Fruit fly (Drosophila melanogaster) whole organism, embryonic: ENCODE results near the gene CG11350.

Source experiments
- Antp ChIP-seq: fragments of 200-800 bp; sonication (Bioruptor generic); optimal IDR thresholded peaks from 3 replicates; lab custom pipeline; 2016; ENCODE audit warnings: missing biosample characterization, missing genetic modification characterization
- CG10366 ChIP-seq: fragments of 200-800 bp; sonication (Bioruptor generic); IDR thresholded peaks from 2 replicates; pipeline ENCODE4 v1.3.6; 2022; ENCODE audit warnings: missing biosample characterization, missing genetic modification characterization
- CG11093 ChIP-seq: fragments of 200-800 bp; sonication (Bioruptor generic); IDR thresholded peaks from 3 replicates; pipeline ENCODE4 v1.3.6; 2022; ENCODE audit warnings: missing biosample characterization, missing genetic modification characterization
- CG11398 ChIP-seq: fragments of 200-800 bp; sonication (Bioruptor generic); optimal IDR thresholded peaks from 2 replicates; lab custom pipeline; 2016; ENCODE audit warnings: missing biosample characterization, missing genetic modification characterization
- CG12659 ChIP-seq: fragments of 200-800 bp; sonication (Bioruptor generic); optimal IDR thresholded peaks from 3 replicates; lab custom pipeline; 2017; ENCODE audit warnings: mild to moderate bottlenecking, missing biosample characterization, missing genetic modification reagents, missing genetic modification characterization
- CG15011 ChIP-seq: fragments of 200-800 bp; sonication (Bioruptor generic); optimal IDR thresholded peaks from 3 replicates; lab custom pipeline; 2018; ENCODE audit warnings: missing biosample characterization, mild to moderate bottlenecking, missing genetic modification characterization
- CG15696 ChIP-seq: fragments of 200-800 bp; sonication (Bioruptor generic); optimal IDR thresholded peaks from 2 replicates; lab custom pipeline; 2019; ENCODE audit warnings: missing biosample characterization, mild to moderate bottlenecking, missing genetic modification characterization, moderate library complexity
- CG1647 ChIP-seq: fragments of 200-800 bp; sonication (Bioruptor generic); optimal IDR thresholded peaks from 3 replicates; lab custom pipeline; 2016; ENCODE audit warnings: missing biosample characterization, missing genetic modification characterization
- CG17359 ChIP-seq: fragments of 200-800 bp; sonication (Bioruptor generic); optimal IDR thresholded peaks from 3 replicates; lab custom pipeline; 2018; ENCODE audit warnings: missing biosample characterization, mild to moderate bottlenecking, missing genetic modification characterization, moderate library complexity
- CG17385 ChIP-seq: fragments of 200-800 bp; sonication (Bioruptor generic); optimal IDR thresholded peaks from 3 replicates; lab custom pipeline; 2018; ENCODE audit warnings: missing biosample characterization, mild to moderate bottlenecking, missing genetic modification characterization
- CG2116 ChIP-seq: fragments of 200-800 bp; sonication (Bioruptor generic); optimal IDR thresholded peaks from 3 replicates; lab custom pipeline; 2018; ENCODE audit warnings: missing biosample characterization, mild to moderate bottlenecking, missing genetic modification characterization
- CG2202 ChIP-seq: fragments of 200-800 bp; sonication (Bioruptor generic); optimal IDR thresholded peaks from 2 replicates; lab custom pipeline; 2018; ENCODE audit warnings: missing biosample characterization, mild to moderate bottlenecking, missing genetic modification characterization
- CG2889 ChIP-seq: fragments of 200-800 bp; sonication (Bioruptor generic); IDR thresholded peaks from 3 replicates; pipeline ENCODE4 v1.3.6; 2022; ENCODE audit warnings: missing biosample characterization, missing genetic modification characterization
- CG31388 ChIP-seq: fragments of 200-800 bp; sonication (Bioruptor generic); optimal IDR thresholded peaks from 2 replicates; lab custom pipeline; 2016; ENCODE audit warnings: missing biosample characterization, missing genetic modification characterization
- CG5953 ChIP-seq: fragments of 200-800 bp; sonication (Bioruptor generic); IDR thresholded peaks from 2 replicates; pipeline ENCODE4 v1.3.6; 2022; ENCODE audit warnings: missing biosample characterization, missing genetic modification characterization
- CG6272 ChIP-seq: fragments of 200-800 bp; sonication (Bioruptor generic); IDR thresholded peaks from 2 replicates; pipeline ENCODE4 v1.3.6; 2022; ENCODE audit warnings: missing biosample characterization, missing genetic modification characterization
- CG6765 ChIP-seq: fragments of 200-800 bp; sonication (Bioruptor generic); optimal IDR thresholded peaks from 3 replicates; lab custom pipeline; 2017; ENCODE audit warnings: missing biosample characterization, mild to moderate bottlenecking, missing genetic modification characterization
- CG8388 ChIP-seq: fragments of 200-800 bp; sonication (Bioruptor generic); optimal IDR thresholded peaks from 2 replicates; lab custom pipeline; 2019; ENCODE audit warnings: missing biosample characterization, mild to moderate bottlenecking, missing genetic modification characterization, moderate library complexity
- CG8478 ChIP-seq: fragments of >200 bp; optimal IDR thresholded peaks from 2 replicates; lab custom pipeline; 2018
- CG9876 ChIP-seq: fragments of 200-800 bp; sonication (Bioruptor generic); optimal IDR thresholded peaks from 2 replicates; lab custom pipeline; 2016; ENCODE audit warnings: missing biosample characterization, missing genetic modification characterization
- Dll ChIP-seq: fragments of 200-800 bp; sonication (Bioruptor generic); IDR thresholded peaks from 4 replicates; pipeline ENCODE4 v1.3.6; 2022; ENCODE audit warnings: missing biosample characterization, missing genetic modification characterization; ENCODE audit not compliant: partially characterized antibody
- GATAe ChIP-seq: fragments of 200-800 bp; sonication (Bioruptor generic); conservative IDR thresholded peaks from 2 replicates; pipeline ENCODE4 v1.3.6; 2022; ENCODE audit warnings: missing biosample characterization, missing genetic modification characterization
- Hand ChIP-seq: fragments of 200-800 bp; sonication (Bioruptor generic); optimal IDR thresholded peaks from 2 replicates; lab custom pipeline; 2017; ENCODE audit warnings: mild to moderate bottlenecking, missing biosample characterization, missing genetic modification reagents, missing genetic modification characterization
- Hey ChIP-seq: fragments of 200-800 bp; sonication (Bioruptor generic); optimal IDR thresholded peaks from 3 replicates; lab custom pipeline; 2018; ENCODE audit warnings: missing biosample characterization, mild to moderate bottlenecking, missing genetic modification characterization
- HmgZ ChIP-seq: fragments of 200-800 bp; sonication (Bioruptor generic); optimal IDR thresholded peaks from 2 replicates; lab custom pipeline; 2018; ENCODE audit warnings: missing biosample characterization, mild to moderate bottlenecking, missing genetic modification characterization
- MBD-R2 ChIP-seq: fragments of 200-800 bp; sonication (Bioruptor generic); IDR thresholded peaks from 2 replicates; pipeline ENCODE4 v1.3.6; 2022; ENCODE audit warnings: missing biosample characterization, missing genetic modification characterization
- MTF-1 ChIP-seq: fragments of 200-800 bp; sonication (Bioruptor generic); optimal IDR thresholded peaks from 2 replicates; lab custom pipeline; 2018; ENCODE audit warnings: missing biosample characterization, mild to moderate bottlenecking, missing genetic modification characterization, borderline replicate concordance
- PHDP ChIP-seq: fragments of 200-800 bp; sonication (Bioruptor generic); optimal IDR thresholded peaks from 3 replicates; lab custom pipeline; 2018; ENCODE audit warnings: missing biosample characterization, mild to moderate bottlenecking, missing genetic modification characterization, moderate library complexity
- Sox100B ChIP-seq: fragments of 200-800 bp; sonication (Bioruptor generic); optimal IDR thresholded peaks from 3 replicates; lab custom pipeline; 2018; ENCODE audit warnings: missing biosample characterization, mild to moderate bottlenecking, missing genetic modification characterization
- Sry-β ChIP-seq: fragments of 200-800 bp; sonication (Bioruptor generic); optimal IDR thresholded peaks from 2 replicates; lab custom pipeline; 2018; ENCODE audit warnings: missing biosample characterization, mild to moderate bottlenecking, missing genetic modification characterization, moderate library complexity
- ara ChIP-seq: fragments of 200-800 bp; sonication (Bioruptor generic); IDR thresholded peaks from 2 replicates; pipeline ENCODE4 v1.3.6; 2022; ENCODE audit warnings: missing biosample characterization, missing genetic modification characterization
- ato ChIP-seq: fragments of 200-800 bp; sonication (Bioruptor generic); IDR thresholded peaks from 2 replicates; pipeline ENCODE4 v1.3.6; 2022; ENCODE audit warnings: missing biosample characterization, missing genetic modification characterization; ENCODE audit not compliant: partially characterized antibody
- br ChIP-seq: fragments of >200 bp; optimal IDR thresholded peaks from 2 replicates; lab custom pipeline; 2017
- btn ChIP-seq: fragments of 200-800 bp; sonication (Bioruptor generic); optimal IDR thresholded peaks from 2 replicates; lab custom pipeline; 2016; ENCODE audit warnings: missing biosample characterization, missing genetic modification characterization
- chif ChIP-seq, 2 experiments: fragments of 200-800 bp; sonication (Bioruptor generic); optimal IDR thresholded peaks; 3 replicates each; lab custom pipeline; 2016; ENCODE audit warnings: missing biosample characterization in 2 of 2, missing genetic modification characterization in 2 of 2
- chn ChIP-seq: fragments of 200-800 bp; sonication (Bioruptor generic); optimal IDR thresholded peaks from 2 replicates; lab custom pipeline; 2016; ENCODE audit warnings: missing biosample characterization, missing genetic modification characterization
- en ChIP-seq: fragments of 200-800 bp; sonication (Bioruptor generic); optimal IDR thresholded peaks from 2 replicates; lab custom pipeline; 2016; ENCODE audit warnings: missing biosample characterization, missing genetic modification characterization
- eve ChIP-seq, 2 experiments: fragments of >200 bp; optimal IDR thresholded peaks; 2 replicates each; lab custom pipeline; 2017; ENCODE audit warnings: missing biosample characterization in 2 of 2, missing genetic modification characterization in 2 of 2
- eyg ChIP-seq: fragments of 200-800 bp; sonication (Bioruptor generic); optimal IDR thresholded peaks from 3 replicates; lab custom pipeline; 2016; ENCODE audit warnings: missing biosample characterization, missing genetic modification characterization
- gro ChIP-seq: fragments of 200-800 bp; sonication (Bioruptor generic); optimal IDR thresholded peaks from 2 replicates; lab custom pipeline; 2016; ENCODE audit warnings: missing biosample characterization, missing genetic modification characterization
- hb ChIP-seq: fragments of 200-800 bp; sonication (Bioruptor generic); IDR thresholded peaks from 3 replicates; pipeline ENCODE4 v1.3.6; 2022; ENCODE audit warnings: missing biosample characterization, missing genetic modification characterization; ENCODE audit not compliant: partially characterized antibody
- ind ChIP-seq: fragments of 200-800 bp; sonication (Bioruptor generic); optimal IDR thresholded peaks from 3 replicates; lab custom pipeline; 2016; ENCODE audit warnings: missing biosample characterization, missing genetic modification characterization
- insv ChIP-seq, 2 experiments: fragments of 200-800 bp; sonication (Bioruptor generic); optimal IDR thresholded peaks; 3 replicates each; lab custom pipeline; 2016 to 2018; ENCODE audit warnings: missing biosample characterization in 2 of 2, missing genetic modification characterization in 2 of 2
- lov ChIP-seq, 2 experiments: fragments of 200-800 bp in 1 of 2; fragments of >200 bp in 1 of 2; sonication (Bioruptor generic) in 1 of 2; IDR thresholded peaks in 1 of 2; optimal IDR thresholded peaks in 1 of 2; 2 replicates in 1 of 2; 3 replicates in 1 of 2; pipeline versions ENCODE4 v1.3.6 to Lab custom; 2017 to 2022; ENCODE audit warnings: missing biosample characterization in 1 of 2, missing genetic modification characterization in 1 of 2
- mld ChIP-seq: fragments of 200-800 bp; sonication (Bioruptor generic); IDR thresholded peaks from 3 replicates; pipeline ENCODE4 v1.3.6; 2022; ENCODE audit warnings: missing biosample characterization, missing genetic modification characterization; ENCODE audit not compliant: partially characterized antibody
- odd ChIP-seq: fragments of 200-800 bp; sonication (Bioruptor generic); optimal IDR thresholded peaks from 2 replicates; lab custom pipeline; 2017; ENCODE audit warnings: missing biosample characterization, mild to moderate bottlenecking, missing genetic modification characterization
- onecut ChIP-seq: fragments of 200-800 bp; sonication (Bioruptor generic); IDR thresholded peaks from 2 replicates; pipeline ENCODE4 v1.3.6; 2022; ENCODE audit warnings: missing biosample characterization, missing genetic modification characterization
- pros ChIP-seq: fragments of 200-800 bp; sonication (Bioruptor generic); optimal IDR thresholded peaks from 3 replicates; lab custom pipeline; 2019; ENCODE audit warnings: missing biosample characterization, mild to moderate bottlenecking, missing genetic modification characterization, moderate library complexity
- row ChIP-seq: fragments of 200-800 bp; sonication (Bioruptor generic); IDR thresholded peaks from 3 replicates; pipeline ENCODE4 v1.3.6; 2022; ENCODE audit warnings: missing biosample characterization, missing genetic modification characterization
- sens ChIP-seq: fragments of 200-800 bp; sonication (Bioruptor generic); peaks from one replicate; lab custom pipeline; 2016; ENCODE audit warnings: missing biosample characterization, missing genetic modification characterization
- ssp ChIP-seq: fragments of 200-800 bp; sonication (Bioruptor generic); IDR thresholded peaks from 2 replicates; pipeline ENCODE4 v1.3.6; 2022; ENCODE audit warnings: missing biosample characterization, missing genetic modification characterization

CG11350 gene

DNA sequence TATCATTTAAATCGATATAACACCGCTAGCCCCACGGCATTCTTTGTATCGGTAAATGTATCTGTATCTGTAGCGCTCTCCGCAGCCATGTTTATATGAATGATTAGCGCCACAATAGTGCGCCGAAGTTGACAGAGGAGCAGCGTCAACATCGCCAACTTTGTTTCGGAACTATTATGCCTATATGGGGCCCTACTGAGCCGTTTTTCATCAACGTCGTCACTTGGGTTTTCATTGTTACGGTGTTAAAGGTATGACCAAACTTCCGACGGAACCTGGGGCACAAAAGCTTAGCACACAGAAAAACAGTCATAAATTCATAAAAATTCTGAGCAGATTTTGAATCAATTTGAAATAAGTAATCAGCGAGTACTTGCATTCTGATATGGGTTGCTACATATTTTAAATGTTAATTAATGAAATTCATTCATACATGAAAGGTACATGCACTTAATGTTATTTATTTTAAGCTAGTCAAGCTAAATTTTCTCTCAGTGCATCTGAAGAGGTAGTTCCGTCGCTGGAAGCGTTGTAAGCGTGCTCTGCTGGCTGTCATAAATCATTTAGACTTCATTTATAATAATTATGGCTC is 21.1 kb upstream of the CG11350 start, which contains the start of gene CG15023 (continued):
- TF ChIP-seq CG2116 (GFP tag; lab: Kevin White, UChicago) = no peak
- TF ChIP-seq GATAe = no peak
- no peak for TF ChIP-seq CG15696 (tag; lab: Kevin White, UChicago)
- peak; percentile 24; the same call in 1 of the 2 replicates for TF ChIP-seq ssp (GFP tag; lab: Robert Waterston, UW)
- no peak for TF ChIP-seq eve (GFP tag; optimal IDR thresholded peaks at IDR 0.05; lab: Kevin White, UChicago)
- TF ChIP-seq CG2202 (tag; lab: Kevin White, UChicago) = no peak
- TF ChIP-seq CG12659 (GFP tag; lab: Kevin White, UChicago) = no peak
- no peak for TF ChIP-seq chif (GFP tag; optimal IDR thresholded peaks at IDR 0.05; lab: Kevin White, UChicago)
- no peak for TF ChIP-seq Sry-β (GFP tag; lab: Kevin White, UChicago)
- TF ChIP-seq eyg = no peak
- TF ChIP-seq PHDP (tag; lab: Kevin White, UChicago) = peak; percentile 30
- no peak for TF ChIP-seq HmgZ (tag; lab: Kevin White, UChicago)
- TF ChIP-seq ind (GFP tag; lab: Kevin White, UChicago) = no peak
- TF ChIP-seq chn (GFP tag; lab: Kevin White, UChicago) = no peak
- TF ChIP-seq pros (GFP tag; lab: Kevin White, UChicago) = no peak
- peak; percentile 11 for TF ChIP-seq odd (GFP tag; lab: Kevin White, UChicago)
- TF ChIP-seq ara = no peak
- no peak for TF ChIP-seq CG6272 (GFP tag; lab: Robert Waterston, UW)
- TF ChIP-seq mld = no peak
- TF ChIP-seq CG10366 (GFP tag; lab: Robert Waterston, UW) = no peak
- TF ChIP-seq CG15011 (GFP tag; lab: Kevin White, UChicago) = no peak
- no peak for TF ChIP-seq CG17359 (tag; lab: Kevin White, UChicago)
- no peak for TF ChIP-seq insv (GFP tag; optimal IDR thresholded peaks at IDR 0.05; lab: Kevin White, UChicago)
- 0 out of 3 replicates have a peak, but pooled peaks have one; percentile 31 for TF ChIP-seq CG2889
- no peak for TF ChIP-seq CG11398
- no peak; the same call in 1 of the 3 replicates for TF ChIP-seq row (GFP tag; lab: Robert Waterston, UW)
- TF ChIP-seq Hey (tag; lab: Kevin White, UChicago) = no peak
- no peak for TF ChIP-seq CG8388 (GFP tag; lab: Kevin White, UChicago)
- TF ChIP-seq MTF-1 (GFP tag; lab: Kevin White, UChicago) = no peak
- TF ChIP-seq CG17385 = peak; percentile 13
- TF ChIP-seq lov (optimal IDR thresholded peaks at IDR 0.05; lab: Kevin White, UChicago) = no peak
- TF ChIP-seq lov (GFP tag; IDR thresholded peaks at IDR 0.05; lab: Robert Waterston, UW) = no peak
- peak; percentile 51; the same call in 1 of the 2 replicates for TF ChIP-seq onecut
- no peak for TF ChIP-seq CG31388 (GFP tag; lab: Kevin White, UChicago)
- TF ChIP-seq en = no peak
- no peak for TF ChIP-seq gro (GFP tag; lab: Kevin White, UChicago)
- TF ChIP-seq ato (GFP tag; lab: Robert Waterston, UW) = no peak
- peak; percentile 45 for TF ChIP-seq sens (GFP tag; lab: Kevin White, UChicago)
- peak; percentile 31; the same call in 1 of the 2 replicates for TF ChIP-seq MBD-R2 (GFP tag; lab: Robert Waterston, UW)
- TF ChIP-seq CG11093 (GFP tag; lab: Robert Waterston, UW) = no peak
- no peak for TF ChIP-seq btn (GFP tag; lab: Kevin White, UChicago)
- TF ChIP-seq CG1647 = no peak
- TF ChIP-seq br (lab: Kevin White, UChicago) = no peak
- no peak for TF ChIP-seq CG6765 (GFP tag; lab: Kevin White, UChicago)
- TF ChIP-seq Antp (GFP tag; lab: Kevin White, UChicago) = no peak
- no peak for TF ChIP-seq Dll (GFP tag; lab: Robert Waterston, UW)
- peak; percentile 0 for TF ChIP-seq Sox100B (GFP tag; lab: Kevin White, UChicago)
- TF ChIP-seq hb (GFP tag; lab: Robert Waterston, UW) = no peak
- TF ChIP-seq CG8478 (lab: Kevin White, UChicago) = no peak
- no peak for TF ChIP-seq CG5953 (GFP tag; lab: Robert Waterston, UW)
- TF ChIP-seq CG9876 (GFP tag; lab: Kevin White, UChicago) = no peak
- TF ChIP-seq Hand = no peak
